Worm (Caenorhabditis elegans) whole organism, young adult: ENCODE measurements around the gene F57B9.3.

Experiments
- C06A6.2 ChIP-seq: fragments of 200-800 bp; sonication (Bioruptor generic); conservative IDR thresholded peaks from 2 replicates; pipeline ENCODE4 v1.3.6; 2022; ENCODE audit warnings: missing genetic modification characterization, missing compliant biosample characterization
- T07F8.4 ChIP-seq: sonication (generic microtip); optimal IDR thresholded peaks from 2 replicates; lab custom pipeline; 2016; ENCODE audit warnings: mild to moderate bottlenecking, missing genetic modification characterization, moderate library complexity, missing compliant biosample characterization
- Y79H2A.3 ChIP-seq: fragments of 200-800 bp; sonication (Bioruptor generic); conservative IDR thresholded peaks from 2 replicates; pipeline ENCODE4 v1.3.6; 2022; ENCODE audit warnings: missing genetic modification reagents, missing genetic modification characterization, missing compliant biosample characterization
- ccch-3 ChIP-seq: fragments of 200-800 bp; sonication (Bioruptor generic); optimal IDR thresholded peaks from 2 replicates; lab custom pipeline; 2018; ENCODE audit warnings: mild to moderate bottlenecking, missing genetic modification characterization, missing compliant biosample characterization
- cebp-2 ChIP-seq: fragments of 200-800 bp; sonication (Bioruptor generic); IDR thresholded peaks from 2 replicates; pipeline ENCODE4 v1.3.6; 2022; ENCODE audit warnings: missing genetic modification characterization, missing compliant biosample characterization
- ekl-4 ChIP-seq: fragments of 200-800 bp; sonication (Bioruptor generic); IDR thresholded peaks from 2 replicates; pipeline ENCODE4 v1.3.6; 2022; ENCODE audit warnings: missing genetic modification reagents, missing genetic modification characterization, missing compliant biosample characterization
- gei-17 ChIP-seq: fragments of 200-800 bp; sonication (Bioruptor generic); optimal IDR thresholded peaks from 2 replicates; lab custom pipeline; 2018; ENCODE audit warnings: mild to moderate bottlenecking, missing genetic modification characterization, missing compliant biosample characterization
- nfya-1 ChIP-seq: sonication (generic microtip); optimal IDR thresholded peaks from 2 replicates; lab custom pipeline; 2017; ENCODE audit warnings: antibody characterized with exemption, missing compliant biosample characterization, missing genetic modification characterization, borderline replicate concordance; ENCODE audit not compliant: insufficient read depth
- nfyb-1 ChIP-seq: fragments of 200-800 bp; sonication (Bioruptor generic); IDR thresholded peaks from 2 replicates; pipeline ENCODE4 v1.3.6; 2022; ENCODE audit warnings: missing genetic modification reagents, missing genetic modification characterization, missing compliant biosample characterization
- sdz-38 ChIP-seq: sonication (generic microtip); optimal IDR thresholded peaks from 2 replicates; lab custom pipeline; 2016; ENCODE audit warnings: missing genotype, missing genetic modification characterization, missing compliant biosample characterization
- snpc-4 ChIP-seq, 5 experiments: fragments of 150-350 bp in 1 of 5; sonication (generic microtip) in 4 of 5; optimal IDR thresholded peaks; 2 replicates each; lab custom pipeline; 2014 to 2018; ENCODE audit warnings: missing genetic modification characterization in 5 of 5, missing biosample characterization in 3 of 5, antibody characterized with exemption in 2 of 5, mild to moderate bottlenecking in 2 of 5, missing compliant biosample characterization in 2 of 5, missing genotype in 2 of 5, moderate library complexity in 2 of 5, missing genetic modification reagents in 1 of 5
- tbp1 ChIP-seq: fragments of 200-800 bp; sonication (Bioruptor generic); optimal IDR thresholded peaks from 2 replicates; lab custom pipeline; 2018; ENCODE audit warnings: mild to moderate bottlenecking, missing genetic modification characterization, missing compliant biosample characterization
- unc-62 ChIP-seq: fragments of 150-350 bp; optimal IDR thresholded peaks from 2 replicates; lab custom pipeline; 2014; ENCODE audit warnings: missing biosample characterization, missing genetic modification reagents, missing genetic modification characterization
- ztf-6 ChIP-seq: fragments of 200-800 bp; sonication (Bioruptor generic); IDR thresholded peaks from 2 replicates; pipeline ENCODE4 v1.3.6; 2022; ENCODE audit warnings: missing genetic modification reagents, missing genetic modification characterization, missing compliant biosample characterization

DNA sequence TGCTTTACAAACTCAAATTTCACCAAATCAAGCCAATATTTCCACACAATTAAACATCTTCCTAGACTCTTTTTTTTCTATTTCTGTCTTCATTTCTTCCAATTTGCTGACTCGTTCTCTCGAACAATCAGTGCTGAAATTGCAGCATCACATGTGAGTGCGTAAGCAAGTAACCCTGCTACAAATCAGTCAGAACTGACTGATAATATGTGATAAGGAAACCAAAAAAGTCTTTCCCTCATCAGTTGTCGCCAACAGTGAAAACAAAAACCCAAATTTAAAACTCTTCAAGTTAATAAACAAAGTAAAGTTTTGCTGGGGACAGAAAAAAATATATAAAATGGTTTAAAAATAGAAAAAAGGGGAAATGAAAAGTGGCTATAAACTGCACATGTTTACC is 51.8 kb downstream of the F57B9.3 start:
- no peak for TF ChIP-seq nfyb-1 (GFP tag; lab: Robert Waterston, UW)
- no peak for TF ChIP-seq sdz-38 (tag; lab: Kevin White, UChicago)
- TF ChIP-seq ztf-6 = no peak
- no peak for TF ChIP-seq ekl-4 (GFP tag; lab: Robert Waterston, UW)
- TF ChIP-seq gei-17 = no peak
- TF ChIP-seq ccch-3 (GFP tag; lab: Kevin White, UChicago) = no peak
- TF ChIP-seq cebp-2 (GFP tag; lab: Robert Waterston, UW) = no peak
- TF ChIP-seq snpc-4 (GFP tag; optimal IDR thresholded peaks at IDR 0.05; lab: Kevin White, UChicago) = no peak
- TF ChIP-seq snpc-4 (tag; optimal IDR thresholded peaks at IDR 0.05; lab: Kevin White, UChicago) = no peak
- no peak for TF ChIP-seq tbp1 (GFP tag; lab: Kevin White, UChicago)
- TF ChIP-seq T07F8.4 (tag; lab: Kevin White, UChicago) = no peak
- no peak for TF ChIP-seq C06A6.2 (GFP tag; lab: Robert Waterston, UW)
- no peak for TF ChIP-seq nfya-1
- no peak for TF ChIP-seq Y79H2A.3 (GFP tag; lab: Robert Waterston, UW)
- TF ChIP-seq unc-62 (GFP tag; lab: Kevin White, UChicago) = no peak
